Worm (Caenorhabditis elegans): ENCODE results near the gene Y105C5B.15.

ce11 chrIV:15949995-15950394 lies 1.7 kb upstream of the Y105C5B.15 start:
- TF ChIP-seq lin-32 (GFP tag; optimal IDR thresholded peaks at IDR 0.05) (no peak), zip-8 (tag; optimal IDR thresholded peaks at IDR 0.05) (no peak), pha-4 (tag; optimal IDR thresholded peaks at IDR 0.05) (no peak)
